Worm (Caenorhabditis elegans) whole organism, L1 larva: Measurements from ENCODE around the gene C07B5.2.

Experiments
- C04F5.9 ChIP-seq: sonication (generic microtip); optimal IDR thresholded peaks from 2 replicates; lab custom pipeline; 2016; ENCODE audit warnings: missing genetic modification characterization, missing compliant biosample characterization
- C16A3.4 ChIP-seq: fragments of 150-350 bp; optimal IDR thresholded peaks from 2 replicates; lab custom pipeline; 2014; ENCODE audit warnings: missing biosample characterization, missing genetic modification characterization
- C34B4.2 ChIP-seq: sonication (generic microtip); optimal IDR thresholded peaks from 2 replicates; lab custom pipeline; 2017; ENCODE audit warnings: mild to moderate bottlenecking, missing genetic modification characterization, missing compliant biosample characterization
- Y116A8C.19 ChIP-seq: sonication (generic microtip); optimal IDR thresholded peaks from 2 replicates; lab custom pipeline; 2016; ENCODE audit warnings: missing compliant biosample characterization, missing genetic modification characterization, borderline replicate concordance
- alr-1 ChIP-seq: fragments of 200-800 bp; sonication (Bioruptor generic); optimal IDR thresholded peaks from 2 replicates; lab custom pipeline; 2018; ENCODE audit warnings: borderline replicate concordance, mild to moderate bottlenecking, missing genetic modification characterization, missing compliant biosample characterization
- aly-2 ChIP-seq: fragments of 150-350 bp; optimal IDR thresholded peaks from 2 replicates; lab custom pipeline; 2014; ENCODE audit warnings: missing biosample characterization, missing genetic modification characterization
- ama-1 ChIP-seq: fragments of 150-350 bp; optimal IDR thresholded peaks from 2 replicates; lab custom pipeline; 2014
- ceh-63 ChIP-seq: fragments of 200-800 bp; sonication (Bioruptor generic); optimal IDR thresholded peaks from 2 replicates; lab custom pipeline; 2018; ENCODE audit warnings: mild to moderate bottlenecking, missing genetic modification characterization, missing compliant biosample characterization
- ceh-8 ChIP-seq: fragments of 200-800 bp; sonication (Bioruptor generic); optimal IDR thresholded peaks from 2 replicates; lab custom pipeline; 2018; ENCODE audit warnings: mild to moderate bottlenecking, missing genetic modification characterization, moderate library complexity, missing compliant biosample characterization
- ceh-82 ChIP-seq, 3 experiments: fragments of 150-350 bp in 1 of 3; sonication (generic microtip) in 2 of 3; optimal IDR thresholded peaks; 2 replicates each; lab custom pipeline; 2014 to 2017; ENCODE audit warnings: missing biosample characterization in 3 of 3, missing genetic modification characterization in 3 of 3
- ceh-88 ChIP-seq: fragments of 200-800 bp; sonication (Bioruptor generic); IDR thresholded peaks from 2 replicates; pipeline ENCODE4 v1.3.6; 2022; ENCODE audit warnings: missing genetic modification characterization, missing compliant biosample characterization
- ceh-90 ChIP-seq: sonication (generic microtip); optimal IDR thresholded peaks from 2 replicates; lab custom pipeline; 2016; ENCODE audit warnings: missing genetic modification characterization, missing compliant biosample characterization
- dsc-1 ChIP-seq: sonication (generic microtip); optimal IDR thresholded peaks from 2 replicates; lab custom pipeline; 2016; ENCODE audit warnings: mild to moderate bottlenecking, missing genetic modification characterization, missing compliant biosample characterization
- efl-1 ChIP-seq, 4 experiments: fragments of 150-350 bp; optimal IDR thresholded peaks in 3 of 4; peaks in 1 of 4; 1 replicate in 1 of 4; 2 replicates in 3 of 4; lab custom pipeline; 2014; ENCODE audit warnings: missing biosample characterization in 2 of 4, missing genetic modification characterization in 2 of 4, missing genetic modification reagents in 2 of 4
- egl-13 ChIP-seq: sonication (generic microtip); optimal IDR thresholded peaks from 2 replicates; lab custom pipeline; 2016; ENCODE audit warnings: missing genotype, missing genetic modification reagents, missing genetic modification characterization, missing compliant biosample characterization
- egl-27 ChIP-seq, 2 experiments: fragments of 150-350 bp in 1 of 2; sonication (generic microtip); optimal IDR thresholded peaks; 3 replicates each; lab custom pipeline; 2017 to 2018; ENCODE audit warnings: missing biosample characterization in 2 of 2, missing genetic modification characterization in 2 of 2, missing genetic modification reagents in 2 of 2
- elt-3 ChIP-seq, 6 experiments: fragments of 150-350 bp in 1 of 6; sonication (generic microtip); optimal IDR thresholded peaks; 2 replicates each; lab custom pipeline; 2017 to 2018; ENCODE audit warnings: missing biosample characterization in 6 of 6, missing genetic modification characterization in 6 of 6, inconsistent platforms in 1 of 6
- fkh-10 ChIP-seq: sonication (generic microtip); optimal IDR thresholded peaks from 2 replicates; lab custom pipeline; 2017; ENCODE audit warnings: missing biosample characterization, missing genetic modification reagents, missing genetic modification characterization
- fkh-4 ChIP-seq: sonication (generic microtip); optimal IDR thresholded peaks from 2 replicates; lab custom pipeline; 2016; ENCODE audit warnings: missing compliant biosample characterization, missing genetic modification characterization, borderline replicate concordance
- grh-1 ChIP-seq: fragments of 200-800 bp; sonication (Bioruptor generic); IDR thresholded peaks from 2 replicates; pipeline ENCODE4 v1.3.6; 2022; ENCODE audit warnings: missing genetic modification reagents, missing genetic modification characterization, missing compliant biosample characterization
- hlh-17 ChIP-seq: fragments of 200-800 bp; sonication (Bioruptor generic); optimal IDR thresholded peaks from 2 replicates; lab custom pipeline; 2018; ENCODE audit warnings: missing genetic modification characterization, mild to moderate bottlenecking, missing compliant biosample characterization, moderate library complexity, borderline replicate concordance
- hlh-4 ChIP-seq: sonication (generic microtip); optimal IDR thresholded peaks from 2 replicates; lab custom pipeline; 2016; ENCODE audit warnings: mild to moderate bottlenecking, missing genetic modification characterization, missing compliant biosample characterization
- irx-1 ChIP-seq: sonication (generic microtip); optimal IDR thresholded peaks from 2 replicates; lab custom pipeline; 2016; ENCODE audit warnings: missing genetic modification characterization, missing compliant biosample characterization
- jun-1 ChIP-seq: fragments of 150-350 bp; optimal IDR thresholded peaks from 2 replicates; lab custom pipeline; 2014; ENCODE audit warnings: missing biosample characterization, missing genetic modification reagents, missing genetic modification characterization
- lin-14 ChIP-seq: fragments of 200-800 bp; sonication (Bioruptor generic); optimal IDR thresholded peaks from 2 replicates; lab custom pipeline; 2018; ENCODE audit warnings: mild to moderate bottlenecking, missing genetic modification characterization, moderate library complexity, missing compliant biosample characterization
- lin-15B ChIP-seq: fragments of 150-350 bp; sonication (generic microtip); optimal IDR thresholded peaks from 3 replicates; lab custom pipeline; 2014; ENCODE audit warnings: missing biosample characterization, missing genetic modification characterization
- lin-35 ChIP-seq, 2 experiments: fragments of 150-350 bp; optimal IDR thresholded peaks; 2 replicates each; lab custom pipeline; 2014; ENCODE audit warnings: missing biosample characterization in 2 of 2, missing genetic modification characterization in 2 of 2, missing genetic modification reagents in 2 of 2
- lin-39 ChIP-seq: fragments of 150-350 bp; optimal IDR thresholded peaks from 2 replicates; lab custom pipeline; 2014; ENCODE audit warnings: missing biosample characterization, missing genetic modification reagents, missing genetic modification characterization
- lir-3 ChIP-seq: sonication (generic microtip); optimal IDR thresholded peaks from 2 replicates; lab custom pipeline; 2016; ENCODE audit warnings: mild to moderate bottlenecking, missing genetic modification characterization, moderate library complexity, missing compliant biosample characterization; ENCODE audit not compliant: poor library complexity
- lsy-2 ChIP-seq, 2 experiments: fragments of 150-350 bp; optimal IDR thresholded peaks; 2 replicates each; lab custom pipeline; 2014; ENCODE audit warnings: missing biosample characterization in 2 of 2, missing genetic modification characterization in 2 of 2
- mab-9 ChIP-seq: fragments of 200-800 bp; sonication (Bioruptor generic); IDR thresholded peaks from 2 replicates; pipeline ENCODE4 v1.3.6; 2022; ENCODE audit warnings: missing genetic modification reagents, missing genetic modification characterization, missing compliant biosample characterization
- mdl-1 ChIP-seq, 2 experiments: fragments of 150-350 bp; optimal IDR thresholded peaks; 2 replicates each; lab custom pipeline; 2014 to 2017; ENCODE audit warnings: missing biosample characterization in 2 of 2, missing genetic modification characterization in 2 of 2, inconsistent platforms in 1 of 2
- mep-1 ChIP-seq: fragments of 150-350 bp; optimal IDR thresholded peaks from 2 replicates; lab custom pipeline; 2014; ENCODE audit warnings: missing biosample characterization, missing genetic modification characterization
- nhr-11 ChIP-seq: fragments of 150-350 bp; optimal IDR thresholded peaks from 2 replicates; lab custom pipeline; 2014; ENCODE audit warnings: missing biosample characterization, missing genetic modification characterization
- nhr-20 ChIP-seq: sonication (generic microtip); optimal IDR thresholded peaks from 2 replicates; lab custom pipeline; 2016; ENCODE audit warnings: mild to moderate bottlenecking, missing genetic modification characterization, missing compliant biosample characterization
- nhr-237 ChIP-seq: fragments of 150-350 bp; optimal IDR thresholded peaks from 2 replicates; lab custom pipeline; 2014; ENCODE audit warnings: missing biosample characterization, missing genetic modification characterization
- nhr-28 ChIP-seq: fragments of 150-350 bp; optimal IDR thresholded peaks from 2 replicates; lab custom pipeline; 2014; ENCODE audit warnings: missing biosample characterization, missing genetic modification characterization
- nhr-47 ChIP-seq: sonication (generic microtip); optimal IDR thresholded peaks from 2 replicates; lab custom pipeline; 2016; ENCODE audit warnings: mild to moderate bottlenecking, missing genetic modification characterization, moderate library complexity, missing compliant biosample characterization
- nhr-71 ChIP-seq: sonication (generic microtip); optimal IDR thresholded peaks from 2 replicates; lab custom pipeline; 2016; ENCODE audit warnings: mild to moderate bottlenecking, missing genetic modification characterization, moderate library complexity, missing compliant biosample characterization
- nhr-76 ChIP-seq: sonication (generic microtip); optimal IDR thresholded peaks from 2 replicates; lab custom pipeline; 2017; ENCODE audit warnings: missing biosample characterization, missing genetic modification characterization
- nhr-85 ChIP-seq: sonication (generic microtip); peaks from one replicate; lab custom pipeline; 2016; ENCODE audit warnings: missing genetic modification characterization, inconsistent platforms, missing compliant biosample characterization
- nhr-90 ChIP-seq: sonication (generic microtip); optimal IDR thresholded peaks from 2 replicates; lab custom pipeline; 2016; ENCODE audit warnings: mild to moderate bottlenecking, missing genetic modification characterization, missing compliant biosample characterization; ENCODE audit not compliant: poor library complexity
- pax-3 ChIP-seq: fragments of 200-800 bp; sonication (Bioruptor generic); optimal IDR thresholded peaks from 2 replicates; lab custom pipeline; 2018; ENCODE audit warnings: mild to moderate bottlenecking, missing genetic modification characterization, moderate library complexity, missing compliant biosample characterization
- pqm-1 ChIP-seq: sonication (generic microtip); optimal IDR thresholded peaks from 3 replicates; lab custom pipeline; 2017; ENCODE audit warnings: missing biosample characterization, missing genetic modification characterization
- skn-1 ChIP-seq: fragments of 150-350 bp; optimal IDR thresholded peaks from 2 replicates; lab custom pipeline; 2014; ENCODE audit warnings: missing biosample characterization, missing genetic modification characterization
- sptf-1 ChIP-seq: fragments of 150-350 bp; optimal IDR thresholded peaks from 2 replicates; lab custom pipeline; 2014; ENCODE audit warnings: missing biosample characterization, missing genetic modification characterization
- tbx-2 ChIP-seq: sonication (generic microtip); optimal IDR thresholded peaks from 2 replicates; lab custom pipeline; 2016; ENCODE audit warnings: missing genetic modification characterization, missing compliant biosample characterization
- tlp-1 ChIP-seq: fragments of 150-350 bp; optimal IDR thresholded peaks from 2 replicates; lab custom pipeline; 2014; ENCODE audit warnings: missing biosample characterization, missing genetic modification characterization
- unc-130 ChIP-seq: fragments of 150-350 bp; optimal IDR thresholded peaks from 2 replicates; lab custom pipeline; 2017; ENCODE audit warnings: missing biosample characterization, missing genetic modification characterization, inconsistent platforms
- unc-86 ChIP-seq: sonication (generic microtip); optimal IDR thresholded peaks from 2 replicates; lab custom pipeline; 2016; ENCODE audit warnings: missing genetic modification characterization, missing compliant biosample characterization
- vab-15 ChIP-seq: sonication (generic microtip); optimal IDR thresholded peaks from 2 replicates; lab custom pipeline; 2017; ENCODE audit warnings: missing genotype, mild to moderate bottlenecking, missing genetic modification characterization, missing compliant biosample characterization
- zag-1 ChIP-seq: fragments of 150-350 bp; optimal IDR thresholded peaks from 2 replicates; lab custom pipeline; 2014; ENCODE audit warnings: missing biosample characterization, missing genetic modification characterization
- ztf-11 ChIP-seq, 2 experiments: sonication (generic microtip); optimal IDR thresholded peaks; 2 replicates each; lab custom pipeline; 2016 to 2017; ENCODE audit warnings: missing genetic modification characterization in 2 of 2, missing biosample characterization in 1 of 2, missing compliant biosample characterization in 1 of 2

C07B5.2 gene

ce11 chrX:9544405-9544804 lies 27.4 kb upstream of the C07B5.2 start:
- TF ChIP-seq tlp-1 (tag; lab: Kevin White, UChicago) (no peak), Y116A8C.19 (tag; lab: Kevin White, UChicago) (no peak), pqm-1 (no peak), nhr-237 (tag; lab: Kevin White, UChicago) (no peak), vab-15 (tag; lab: Kevin White, UChicago) (no peak), nhr-71 (peak; percentile 44), nhr-76 (tag; lab: Kevin White, UChicago) (no peak), tbx-2 (tag; lab: Kevin White, UChicago) (peak; percentile 21), nhr-47 (tag; lab: Kevin White, UChicago) (no peak), ceh-90 (tag; lab: Kevin White, UChicago) (no peak), ceh-63 (GFP tag; lab: Kevin White, UChicago) (no peak), nhr-20 (tag; lab: Kevin White, UChicago) (peak; percentile 17), lin-39 (tag; lab: Kevin White, UChicago) (no peak), lin-35 (GFP tag; optimal IDR thresholded peaks at IDR 0.05; lab: Kevin White, UChicago) (no peak), dsc-1 (no peak), mdl-1 (tag; optimal IDR thresholded peaks at IDR 0.05; lab: Kevin White, UChicago) (no peak), alr-1 (tag; lab: Kevin White, UChicago) (no peak), C34B4.2 (no peak), irx-1 (tag; lab: Kevin White, UChicago) (no peak), grh-1 (GFP tag; lab: Robert Waterston, UW) (no peak), mep-1 (tag; lab: Kevin White, UChicago) (peak; percentile 38), C04F5.9 (tag; lab: Kevin White, UChicago) (no peak), fkh-4 (tag; lab: Kevin White, UChicago) (no peak), mab-9 (no peak), skn-1 (no peak), lin-14 (GFP tag; lab: Kevin White, UChicago) (peak; percentile 55), efl-1 (optimal IDR thresholded peaks at IDR 0.05; lab: Kevin White, UChicago) (no peak), efl-1 (GFP tag; optimal IDR thresholded peaks at IDR 0.05 in 1 of 2; lab: Kevin White, UChicago) (peak in 1 of 2 experiments; percentile 56), nhr-90 (tag; lab: Kevin White, UChicago) (no peak), unc-130 (tag; lab: Kevin White, UChicago) (peak; percentile 47), sptf-1 (tag; lab: Kevin White, UChicago) (no peak), aly-2 (tag; lab: Kevin White, UChicago) (no peak), nhr-11 (tag; lab: Kevin White, UChicago) (no peak), zag-1 (tag; lab: Kevin White, UChicago) (no peak), hlh-4 (tag; lab: Kevin White, UChicago) (no peak), egl-27 (tag; optimal IDR thresholded peaks at IDR 0.05; lab: Kevin White, UChicago) (no peak), ceh-82 (tag; optimal IDR thresholded peaks at IDR 0.05; lab: Kevin White, UChicago) (no peak), ama-1 (no peak), hlh-17 (no peak), unc-86 (no peak), nhr-85 (tag; lab: Kevin White, UChicago) (no peak), ceh-88 (no peak), fkh-10 (no peak), ztf-11 (tag; optimal IDR thresholded peaks at IDR 0.05; lab: Kevin White, UChicago) (no peak), egl-13 (tag; lab: Kevin White, UChicago) (no peak), elt-3 (tag; optimal IDR thresholded peaks at IDR 0.05; lab: Kevin White, UChicago) (peak in 1 of 6 experiments; percentile 24), C16A3.4 (tag; lab: Kevin White, UChicago) (no peak), pax-3 (tag; lab: Kevin White, UChicago) (no peak), lsy-2 (tag; optimal IDR thresholded peaks at IDR 0.05; lab: Kevin White, UChicago) (peak in 1 of 2 experiments; percentile 40), jun-1 (tag; lab: Kevin White, UChicago) (no peak), lin-15B (tag; lab: Kevin White, UChicago) (no peak), ceh-8 (GFP tag; lab: Kevin White, UChicago) (no peak), nhr-28 (tag; lab: Kevin White, UChicago) (no peak), lir-3 (tag; lab: Kevin White, UChicago) (no peak)
